Worm (Caenorhabditis elegans) whole organism, L1 larva: Measurements from ENCODE around the gene sru-45.

Experiments used
- aha-1 ChIP-seq: fragments of 150-350 bp; optimal IDR thresholded peaks from 2 replicates; lab custom pipeline; 2014; ENCODE audit warnings: missing biosample characterization, missing genetic modification characterization
- fkh-10 ChIP-seq: sonication (generic microtip); optimal IDR thresholded peaks from 2 replicates; lab custom pipeline; 2017; ENCODE audit warnings: missing biosample characterization, missing genetic modification reagents, missing genetic modification characterization
- fkh-4 ChIP-seq: sonication (generic microtip); optimal IDR thresholded peaks from 2 replicates; lab custom pipeline; 2016; ENCODE audit warnings: missing compliant biosample characterization, missing genetic modification characterization, borderline replicate concordance
- hlh-17 ChIP-seq: fragments of 200-800 bp; sonication (Bioruptor generic); optimal IDR thresholded peaks from 2 replicates; lab custom pipeline; 2018; ENCODE audit warnings: missing genetic modification characterization, mild to moderate bottlenecking, missing compliant biosample characterization, moderate library complexity, borderline replicate concordance
- lin-15B ChIP-seq: fragments of 150-350 bp; sonication (generic microtip); optimal IDR thresholded peaks from 3 replicates; lab custom pipeline; 2014; ENCODE audit warnings: missing biosample characterization, missing genetic modification characterization
- lin-39 ChIP-seq: fragments of 150-350 bp; optimal IDR thresholded peaks from 2 replicates; lab custom pipeline; 2014; ENCODE audit warnings: missing biosample characterization, missing genetic modification reagents, missing genetic modification characterization
- nhr-20 ChIP-seq: sonication (generic microtip); optimal IDR thresholded peaks from 2 replicates; lab custom pipeline; 2016; ENCODE audit warnings: mild to moderate bottlenecking, missing genetic modification characterization, missing compliant biosample characterization
- nhr-237 ChIP-seq: fragments of 150-350 bp; optimal IDR thresholded peaks from 2 replicates; lab custom pipeline; 2014; ENCODE audit warnings: missing biosample characterization, missing genetic modification characterization
- pqm-1 ChIP-seq: sonication (generic microtip); optimal IDR thresholded peaks from 3 replicates; lab custom pipeline; 2017; ENCODE audit warnings: missing biosample characterization, missing genetic modification characterization
- tlp-1 ChIP-seq: fragments of 150-350 bp; optimal IDR thresholded peaks from 2 replicates; lab custom pipeline; 2014; ENCODE audit warnings: missing biosample characterization, missing genetic modification characterization

ce11 chrV:16600623-16601022 lies 34.9 kb downstream of the sru-45 start, which contains the start of gene T03E6.9:
- TF ChIP-seq aha-1 (no peak), lin-15B (tag; lab: Kevin White, UChicago) (no peak), nhr-20 (no peak), pqm-1 (tag; lab: Kevin White, UChicago) (no peak), hlh-17 (GFP tag; lab: Kevin White, UChicago) (no peak), fkh-10 (GFP tag; lab: Kevin White, UChicago) (no peak), lin-39 (tag; lab: Kevin White, UChicago) (no peak), fkh-4 (tag; lab: Kevin White, UChicago) (no peak), tlp-1 (tag; lab: Kevin White, UChicago) (no peak), nhr-237 (tag; lab: Kevin White, UChicago) (no peak)
